Fruit fly (Drosophila melanogaster) whole organism, embryonic: ENCODE measurements around the gene CG5254.

ENCODE experiments used
- CG10274 ChIP-seq: fragments of 200-800 bp; sonication (Bioruptor generic); optimal IDR thresholded peaks from 3 replicates; lab custom pipeline; 2017; ENCODE audit warnings: missing biosample characterization, mild to moderate bottlenecking, missing genetic modification characterization
- CG10462 ChIP-seq: fragments of 200-800 bp; sonication (Bioruptor generic); optimal IDR thresholded peaks from 2 replicates; lab custom pipeline; 2016; ENCODE audit warnings: missing biosample characterization, missing genetic modification characterization
- CG10654 ChIP-seq: fragments of 200-800 bp; sonication (Bioruptor generic); optimal IDR thresholded peaks from 2 replicates; lab custom pipeline; 2016; ENCODE audit warnings: missing biosample characterization, missing genetic modification characterization
- CG11695 ChIP-seq: fragments of 200-800 bp; sonication (Bioruptor generic); IDR thresholded peaks from 3 replicates; pipeline ENCODE4 v1.3.6; 2022; ENCODE audit warnings: missing biosample characterization, missing genetic modification characterization
- CG12104 ChIP-seq: fragments of 200-800 bp; sonication (Bioruptor generic); optimal IDR thresholded peaks from 3 replicates; lab custom pipeline; 2016; ENCODE audit warnings: missing biosample characterization, missing genetic modification characterization
- CG12769 ChIP-seq: fragments of 200-800 bp; sonication (Bioruptor generic); optimal IDR thresholded peaks from 2 replicates; lab custom pipeline; 2019; ENCODE audit warnings: missing biosample characterization, mild to moderate bottlenecking, missing genetic modification characterization, moderate library complexity
- CG13123 ChIP-seq: fragments of 200-800 bp; sonication (Bioruptor generic); optimal IDR thresholded peaks from 2 replicates; lab custom pipeline; 2016; ENCODE audit warnings: missing biosample characterization, missing genetic modification characterization
- CG15514 ChIP-seq: fragments of 200-800 bp; sonication (Bioruptor generic); optimal IDR thresholded peaks from 3 replicates; lab custom pipeline; 2017; ENCODE audit warnings: missing biosample characterization, missing genetic modification characterization, mild to moderate bottlenecking, moderate library complexity, missing genetic modification reagents
- CG15696 ChIP-seq: fragments of 200-800 bp; sonication (Bioruptor generic); optimal IDR thresholded peaks from 2 replicates; lab custom pipeline; 2019; ENCODE audit warnings: missing biosample characterization, mild to moderate bottlenecking, missing genetic modification characterization, moderate library complexity
- CG1647 ChIP-seq: fragments of 200-800 bp; sonication (Bioruptor generic); optimal IDR thresholded peaks from 3 replicates; lab custom pipeline; 2016; ENCODE audit warnings: missing biosample characterization, missing genetic modification characterization
- CG30431 ChIP-seq: fragments of 200-800 bp; sonication (Bioruptor generic); optimal IDR thresholded peaks from 2 replicates; lab custom pipeline; 2017; ENCODE audit warnings: missing biosample characterization, missing genetic modification characterization
- CG32767 ChIP-seq: fragments of 200-800 bp; sonication (Bioruptor generic); IDR thresholded peaks from 2 replicates; pipeline ENCODE4 v1.3.6; 2022; ENCODE audit warnings: missing biosample characterization, missing genetic modification characterization
- CG33213 ChIP-seq: fragments of 200-800 bp; sonication (Bioruptor generic); optimal IDR thresholded peaks from 3 replicates; lab custom pipeline; 2016; ENCODE audit warnings: missing biosample characterization, missing genetic modification characterization
- CG3726 ChIP-seq: fragments of 200-800 bp; sonication (Bioruptor generic); IDR thresholded peaks from 3 replicates; pipeline ENCODE4, ENCODE4 v1.3.6; 2022; ENCODE audit warnings: missing biosample characterization, missing genetic modification characterization
- CG3847 ChIP-seq: fragments of 200-800 bp; sonication (Bioruptor generic); IDR thresholded peaks from 2 replicates; pipeline ENCODE4 v1.3.6; 2022; ENCODE audit warnings: missing biosample characterization, missing genetic modification characterization
- CG7271 ChIP-seq: fragments of 200-800 bp; sonication (Bioruptor generic); optimal IDR thresholded peaks from 2 replicates; lab custom pipeline; 2018; ENCODE audit warnings: missing biosample characterization, mild to moderate bottlenecking, missing genetic modification characterization, moderate library complexity
- CG9609 ChIP-seq: fragments of 200-800 bp; sonication (Bioruptor generic); optimal IDR thresholded peaks from 3 replicates; lab custom pipeline; 2016; ENCODE audit warnings: missing biosample characterization, missing genetic modification characterization
- CkIIα-i1 ChIP-seq: fragments of 200-800 bp; sonication (Bioruptor generic); IDR thresholded peaks from 2 replicates; pipeline ENCODE4 v1.3.6; 2022; ENCODE audit warnings: missing biosample characterization, missing genetic modification characterization
- D ChIP-seq, 2 experiments: fragments of 200-800 bp in 1 of 2; fragments of >200 bp in 1 of 2; sonication (Bioruptor generic) in 1 of 2; optimal IDR thresholded peaks; 2 replicates in 1 of 2; 3 replicates in 1 of 2; lab custom pipeline; 2017; ENCODE audit warnings: mild to moderate bottlenecking in 1 of 2, missing biosample characterization in 1 of 2, missing genetic modification characterization in 1 of 2, missing genetic modification reagents in 1 of 2
- D19A ChIP-seq: fragments of 200-800 bp; optimal IDR thresholded peaks from 3 replicates; lab custom pipeline; 2019; ENCODE audit warnings: missing biosample characterization, mild to moderate bottlenecking, missing genetic modification characterization, moderate library complexity
- Dll ChIP-seq: fragments of 200-800 bp; sonication (Bioruptor generic); IDR thresholded peaks from 4 replicates; pipeline ENCODE4 v1.3.6; 2022; ENCODE audit warnings: missing biosample characterization, missing genetic modification characterization; ENCODE audit not compliant: partially characterized antibody
- Doc2 ChIP-seq: fragments of 200-800 bp; sonication (Bioruptor generic); IDR thresholded peaks from 2 replicates; pipeline ENCODE4 v1.3.6; 2022; ENCODE audit warnings: missing biosample characterization, missing genetic modification characterization
- Ets97D ChIP-seq: fragments of 200-800 bp; sonication (Bioruptor generic); optimal IDR thresholded peaks from 3 replicates; lab custom pipeline; 2016; ENCODE audit warnings: missing biosample characterization, missing genetic modification characterization
- HHEX ChIP-seq: fragments of 200-800 bp; sonication (Bioruptor generic); optimal IDR thresholded peaks from 3 replicates; lab custom pipeline; 2017; ENCODE audit warnings: missing biosample characterization, mild to moderate bottlenecking, missing genetic modification characterization, missing genetic modification reagents
- HLH54F ChIP-seq: fragments of 200-800 bp; sonication (Bioruptor generic); optimal IDR thresholded peaks from 3 replicates; lab custom pipeline; 2016; ENCODE audit warnings: missing biosample characterization, missing genetic modification characterization
- Hsf ChIP-seq: fragments of 200-800 bp; sonication (Bioruptor generic); optimal IDR thresholded peaks from 3 replicates; lab custom pipeline; 2016; ENCODE audit warnings: missing biosample characterization, missing genetic modification characterization
- Lim3 ChIP-seq: fragments of 200-800 bp; sonication (Bioruptor generic); IDR thresholded peaks from 2 replicates; pipeline ENCODE4 v1.3.6; 2022; ENCODE audit warnings: missing biosample characterization, missing genetic modification characterization
- Lpt ChIP-seq: fragments of >200 bp; optimal IDR thresholded peaks from 2 replicates; lab custom pipeline; 2018; ENCODE audit warnings: missing biosample characterization, missing genetic modification characterization
- Med ChIP-seq: fragments of 200-800 bp; sonication (Bioruptor generic); peaks from one replicate; lab custom pipeline; 2016; ENCODE audit warnings: missing biosample characterization, missing genetic modification characterization, mild to moderate bottlenecking, inconsistent platforms, moderate library complexity
- Meics ChIP-seq: fragments of 200-800 bp; sonication (Bioruptor generic); optimal IDR thresholded peaks from 2 replicates; lab custom pipeline; 2017; ENCODE audit warnings: missing biosample characterization, mild to moderate bottlenecking, missing genetic modification characterization
- Rx ChIP-seq: fragments of 200-800 bp; sonication (Bioruptor generic); IDR thresholded peaks from 2 replicates; pipeline ENCODE4 v1.3.6; 2022; ENCODE audit warnings: missing biosample characterization, missing genetic modification characterization
- TFAM ChIP-seq: fragments of 200-800 bp; sonication (Bioruptor generic); optimal IDR thresholded peaks from 2 replicates; lab custom pipeline; 2017; ENCODE audit warnings: missing biosample characterization, missing genetic modification characterization, inconsistent platforms
- Tbp ChIP-seq: fragments of >200 bp; optimal IDR thresholded peaks from 2 replicates; lab custom pipeline; 2018; ENCODE audit warnings: missing biosample characterization, missing genetic modification characterization
- bbx ChIP-seq: fragments of 200-800 bp; sonication (Bioruptor generic); IDR thresholded peaks from 2 replicates; pipeline ENCODE4 v1.3.6; 2022; ENCODE audit warnings: missing biosample characterization, missing genetic modification characterization; ENCODE audit not compliant: partially characterized antibody
- chif ChIP-seq, 2 experiments: fragments of 200-800 bp; sonication (Bioruptor generic); optimal IDR thresholded peaks; 3 replicates each; lab custom pipeline; 2016; ENCODE audit warnings: missing biosample characterization in 2 of 2, missing genetic modification characterization in 2 of 2
- croc ChIP-seq: fragments of 200-800 bp; sonication (Bioruptor generic); conservative IDR thresholded peaks from 3 replicates; pipeline ENCODE4 v1.3.6; 2022; ENCODE audit warnings: missing biosample characterization, missing genetic modification characterization
- fd102C ChIP-seq: fragments of 200-800 bp; sonication (Bioruptor generic); optimal IDR thresholded peaks from 2 replicates; lab custom pipeline; 2018; ENCODE audit warnings: missing biosample characterization, mild to moderate bottlenecking, missing genetic modification characterization, moderate library complexity
- grn ChIP-seq: fragments of 200-800 bp; sonication (Bioruptor generic); optimal IDR thresholded peaks from 3 replicates; lab custom pipeline; 2017; ENCODE audit warnings: missing biosample characterization, missing genetic modification characterization
- hth ChIP-seq: fragments of >200 bp; optimal IDR thresholded peaks from 2 replicates; lab custom pipeline; 2017; ENCODE audit warnings: inconsistent platforms
- onecut ChIP-seq: fragments of 200-800 bp; sonication (Bioruptor generic); IDR thresholded peaks from 2 replicates; pipeline ENCODE4 v1.3.6; 2022; ENCODE audit warnings: missing biosample characterization, missing genetic modification characterization
- otp ChIP-seq: fragments of 200-800 bp; sonication (Bioruptor generic); IDR thresholded peaks from 3 replicates; pipeline ENCODE4, ENCODE4 v1.3.6; 2022; ENCODE audit warnings: missing biosample characterization, missing genetic modification characterization
- pho ChIP-seq: fragments of 200-800 bp; sonication (Bioruptor generic); optimal IDR thresholded peaks from 2 replicates; lab custom pipeline; 2016; ENCODE audit warnings: missing biosample characterization, missing genetic modification characterization
- pnt ChIP-seq: fragments of 200-800 bp; sonication (Bioruptor generic); optimal IDR thresholded peaks from 3 replicates; lab custom pipeline; 2016; ENCODE audit warnings: missing biosample characterization, missing genetic modification characterization
- pum ChIP-seq: fragments of 200-800 bp; sonication (Bioruptor generic); optimal IDR thresholded peaks from 2 replicates; lab custom pipeline; 2016; ENCODE audit warnings: missing biosample characterization, missing genetic modification characterization
- shn ChIP-seq: fragments of 200-800 bp; sonication (Bioruptor generic); optimal IDR thresholded peaks from 3 replicates; lab custom pipeline; 2016; ENCODE audit warnings: missing biosample characterization, missing genetic modification characterization
- sna ChIP-seq: fragments of 200-800 bp; sonication (Bioruptor generic); IDR thresholded peaks from 2 replicates; pipeline ENCODE4 v1.3.6; 2022; ENCODE audit warnings: missing biosample characterization, missing genetic modification characterization; ENCODE audit not compliant: partially characterized antibody
- so ChIP-seq: fragments of 200-800 bp; sonication (Bioruptor generic); IDR thresholded peaks from 3 replicates; pipeline ENCODE4 v1.3.6; 2022; ENCODE audit warnings: missing biosample characterization, missing genetic modification characterization
- sqz ChIP-seq: fragments of 200-800 bp; sonication (Bioruptor generic); optimal IDR thresholded peaks from 3 replicates; lab custom pipeline; 2018; ENCODE audit warnings: missing biosample characterization, mild to moderate bottlenecking, missing genetic modification characterization
- vvl ChIP-seq: fragments of 200-800 bp; sonication (Bioruptor generic); IDR thresholded peaks from 2 replicates; pipeline ENCODE4 v1.3.6; 2022; ENCODE audit warnings: missing biosample characterization, missing genetic modification characterization
- wdn ChIP-seq: fragments of 200-800 bp; sonication (Bioruptor generic); IDR thresholded peaks from 2 replicates; pipeline ENCODE4 v1.3.6; 2022; ENCODE audit warnings: missing biosample characterization, missing genetic modification characterization
- zfh1 ChIP-seq: fragments of 200-800 bp; sonication (Bioruptor generic); IDR thresholded peaks from 3 replicates; pipeline ENCODE4 v1.3.6; 2022; ENCODE audit warnings: missing biosample characterization, missing genetic modification characterization

Gene CG5254

DNA sequence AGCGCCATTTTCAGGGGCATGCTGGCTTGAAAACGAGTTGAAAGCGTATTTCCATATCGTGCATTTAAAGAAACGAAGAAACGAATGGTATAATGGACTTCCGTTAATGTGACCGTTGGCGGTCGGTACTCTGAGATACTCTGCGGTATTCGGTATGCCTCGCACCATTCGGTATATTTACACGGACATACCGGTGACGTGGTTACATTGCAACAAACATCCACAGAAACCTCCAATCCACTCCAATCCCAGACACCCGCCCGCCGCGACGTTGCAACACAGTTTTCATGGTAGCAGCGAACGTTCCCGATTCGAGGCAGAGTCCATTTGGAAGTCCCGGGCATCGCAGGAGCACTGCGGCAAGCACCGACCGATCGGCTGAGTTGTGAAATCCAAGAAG is 55.8 kb downstream of the CG5254 start, which contains the start of gene Sec22 (continued):
- TF ChIP-seq wdn (GFP tag; lab: Robert Waterston, UW) (no peak), Lim3 (GFP tag; lab: Robert Waterston, UW) (no peak), fd102C (GFP tag; lab: Kevin White, UChicago) (no peak), CG32767 (GFP tag; lab: Robert Waterston, UW) (no peak), vvl (GFP tag; lab: Robert Waterston, UW) (no peak), CG30431 (no peak), pum (GFP tag; lab: Kevin White, UChicago) (no peak), pho (GFP tag; lab: Kevin White, UChicago) (no peak), CG3726 (GFP tag; lab: Robert Waterston, UW) (no peak), CkIIα-i1 (GFP tag; lab: Robert Waterston, UW) (no peak), Rx (GFP tag; lab: Robert Waterston, UW) (no peak), CG7271 (tag; lab: Kevin White, UChicago) (no peak), otp (GFP tag; lab: Robert Waterston, UW) (no peak), Lpt (GFP tag; lab: Kevin White, UChicago) (no peak), chif (GFP tag; optimal IDR thresholded peaks at IDR 0.05; lab: Kevin White, UChicago) (no peak), CG13123 (GFP tag; lab: Kevin White, UChicago) (no peak), Hsf (GFP tag; lab: Kevin White, UChicago) (no peak), TFAM (GFP tag; lab: Kevin White, UChicago) (no peak), CG15514 (peak; percentile 43), CG9609 (GFP tag; lab: Kevin White, UChicago) (no peak), sqz (GFP tag; lab: Kevin White, UChicago) (no peak), CG10462 (no peak), grn (GFP tag; lab: Kevin White, UChicago) (no peak), bbx (no peak), onecut (GFP tag; lab: Robert Waterston, UW) (no peak), Meics (GFP tag; lab: Kevin White, UChicago) (peak; percentile 6), CG12104 (GFP tag; lab: Kevin White, UChicago) (no peak), CG12769 (tag; lab: Kevin White, UChicago) (no peak), D19A (tag; lab: Kevin White, UChicago) (no peak), so (GFP tag; lab: Robert Waterston, UW) (no peak), HLH54F (GFP tag; lab: Kevin White, UChicago) (no peak), pnt (no peak), CG33213 (GFP tag; lab: Kevin White, UChicago) (no peak), CG10654 (GFP tag; lab: Kevin White, UChicago) (no peak), Med (GFP tag; lab: Kevin White, UChicago) (peak; percentile 80), CG11695 (no peak), Tbp (GFP tag; lab: Kevin White, UChicago) (no peak), CG10274 (GFP tag; lab: Kevin White, UChicago) (no peak), zfh1 (no peak), shn (no peak), CG1647 (no peak), Ets97D (GFP tag; lab: Kevin White, UChicago) (peak; percentile 93), croc (GFP tag; lab: Robert Waterston, UW) (no peak), D (optimal IDR thresholded peaks at IDR 0.05; lab: Kevin White, UChicago) (no peak), D (GFP tag; optimal IDR thresholded peaks at IDR 0.05; lab: Kevin White, UChicago) (no peak), Dll (GFP tag; lab: Robert Waterston, UW) (0 out of 4 replicates have a peak, but pooled peaks have one; percentile 30), sna (GFP tag; lab: Robert Waterston, UW) (no peak), CG3847 (no peak), Doc2 (GFP tag; lab: Robert Waterston, UW) (no peak), CG15696 (tag; lab: Kevin White, UChicago) (no peak), hth (lab: Kevin White, UChicago) (no peak), HHEX (GFP tag; lab: Kevin White, UChicago) (no peak)
